Fruit fly (Drosophila melanogaster): ENCODE measurements around the gene Hakai.

The Hakai gene

DNA sequence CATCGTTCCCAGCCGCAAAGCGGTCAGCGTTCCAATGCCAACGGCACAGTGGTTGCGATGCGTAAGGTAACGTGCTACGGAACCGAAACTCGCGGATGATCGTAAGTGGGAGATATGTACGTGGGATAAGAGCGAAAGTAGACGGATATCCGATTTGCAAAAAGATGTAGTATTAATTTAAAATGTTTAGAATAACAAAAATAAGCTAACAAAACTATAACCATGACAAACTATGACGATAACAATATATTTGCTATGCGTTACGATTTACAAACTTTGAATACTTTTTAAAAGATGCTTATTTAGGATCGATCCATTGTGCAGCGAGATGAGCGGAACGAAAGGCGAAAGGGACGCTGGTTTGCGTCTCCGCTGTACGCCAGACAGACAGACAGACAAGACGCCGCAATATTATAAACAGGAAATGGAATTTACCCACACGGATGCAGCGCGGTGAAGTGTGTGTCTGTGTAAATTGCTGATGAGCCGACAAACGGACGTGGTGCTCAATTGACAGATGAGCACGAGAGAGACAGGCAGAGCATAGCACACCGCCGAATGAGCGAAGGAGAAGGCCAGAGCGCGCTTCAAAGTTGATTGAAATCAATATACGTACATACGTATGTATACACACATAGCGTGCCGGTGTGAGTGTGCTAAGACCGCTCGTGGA lies 6.5 kb downstream of the Hakai start (continued):
- TF ChIP-seq org-1 (GFP tag; optimal IDR thresholded peaks at IDR 0.05) (peak; percentile 97), tin (GFP tag; optimal IDR thresholded peaks at IDR 0.05) (peak; percentile 96), Ssrp (tag; optimal IDR thresholded peaks at IDR 0.05) (peak; percentile 97), CG4617 (GFP tag; optimal IDR thresholded peaks at IDR 0.05; ENCODE audit: borderline replicate concordance) (peak; percentile 85), Kr (GFP tag; optimal IDR thresholded peaks at IDR 0.05) (no peak), mld (GFP tag; IDR thresholded peaks at IDR 0.05; ENCODE audit: partially characterized antibody) (no peak), CG32532 (GFP tag; IDR thresholded peaks at IDR 0.05) (peak; percentile 94), HLH3B (GFP tag; IDR thresholded peaks at IDR 0.05) (peak; percentile 92), Nf-YC (tag; optimal IDR thresholded peaks at IDR 0.05) (peak; percentile 89), CG7839 (tag; optimal IDR thresholded peaks at IDR 0.05) (peak; percentile 98), ci (GFP tag; IDR thresholded peaks at IDR 0.05) (peak; percentile 83), wdn (GFP tag; IDR thresholded peaks at IDR 0.05) (peak; percentile 83), twi (tag; optimal IDR thresholded peaks at IDR 0.05) (peak; percentile 88), CG4404 (GFP tag; IDR thresholded peaks at IDR 0.05) (peak; percentile 95), CG18599 (GFP tag; optimal IDR thresholded peaks at IDR 0.05) (peak; percentile 97), sna (GFP tag; IDR thresholded peaks at IDR 0.05; ENCODE audit: partially characterized antibody) (no peak), CG16815 (GFP tag; optimal IDR thresholded peaks at IDR 0.05) (peak; percentile 97), stc (GFP tag; IDR thresholded peaks at IDR 0.05) (peak; percentile 94), pzg (GFP tag; optimal IDR thresholded peaks at IDR 0.05) (peak; percentile 17), hbn (GFP tag; IDR thresholded peaks at IDR 0.05; ENCODE audit: partially characterized antibody) (no peak), stwl (tag; optimal IDR thresholded peaks at IDR 0.05) (peak; percentile 16), psq (GFP tag; optimal IDR thresholded peaks at IDR 0.05) (peak; percentile 86), Oli (tag; optimal IDR thresholded peaks at IDR 0.05) (peak; percentile 98), lmd (GFP tag; IDR thresholded peaks at IDR 0.05) (peak; percentile 97), CG12236 (GFP tag; optimal IDR thresholded peaks at IDR 0.05) (peak; percentile 90), CG7357 (GFP tag; IDR thresholded peaks at IDR 0.05) (peak; percentile 93), tll (GFP tag; optimal IDR thresholded peaks at IDR 0.05) (peak in 1 of 2 experiments; percentile 28), Atf3 (GFP tag; optimal IDR thresholded peaks at IDR 0.05) (peak; percentile 95), D (optimal IDR thresholded peaks at IDR 0.05) (peak; percentile 69), D (GFP tag; optimal IDR thresholded peaks at IDR 0.05) (peak; percentile 92), lola (GFP tag; optimal IDR thresholded peaks at IDR 0.05) (peak in 2 of 3 experiments; percentile 44 to 97), Dip3 (GFP tag; optimal IDR thresholded peaks at IDR 0.05) (peak; percentile 97), Hmx (GFP tag; optimal IDR thresholded peaks at IDR 0.05) (peak; percentile 91), CG17829 (tag; optimal IDR thresholded peaks at IDR 0.05) (peak; percentile 97), Dref (GFP tag; IDR thresholded peaks at IDR 0.05) (peak; percentile 38; the same call in 1 of the 2 replicates), sisA (GFP tag; IDR thresholded peaks at IDR 0.05) (peak; percentile 94), CHES-1-like (GFP tag; optimal IDR thresholded peaks at IDR 0.05) (peak; percentile 96), mirr (GFP tag; optimal IDR thresholded peaks at IDR 0.05) (peak; percentile 78), ttk (GFP tag; IDR thresholded peaks at IDR 0.05) (peak; percentile 85), dan (GFP tag; IDR thresholded peaks at IDR 0.05) (no peak; the same call in 1 of the 2 replicates), CG8089 (GFP tag; optimal IDR thresholded peaks at IDR 0.05) (peak; percentile 93), CG13123 (GFP tag; optimal IDR thresholded peaks at IDR 0.05) (peak; percentile 93), CG14050 (GFP tag; IDR thresholded peaks at IDR 0.05) (peak; percentile 90), CG11398 (GFP tag; optimal IDR thresholded peaks at IDR 0.05) (peak; percentile 95), gro (GFP tag; optimal IDR thresholded peaks at IDR 0.05) (peak; percentile 98), chm (GFP tag; IDR thresholded peaks at IDR 0.05) (peak; percentile 75), CG18262 (tag; optimal IDR thresholded peaks at IDR 0.05) (peak; percentile 97), esg (GFP tag; conservative IDR thresholded peaks at IDR 0.05) (peak; percentile 97), CG16813 (GFP tag; IDR thresholded peaks at IDR 0.05; ENCODE audit: partially characterized antibody) (no peak), CG10462 (GFP tag; optimal IDR thresholded peaks at IDR 0.05) (peak; percentile 96)

Measured in whole organism, embryonic.